Fruit fly (Drosophila melanogaster) whole organism, embryonic: ENCODE results near the gene Srp14.

ENCODE experiments used
- ATbp ChIP-seq: fragments of 200-800 bp; sonication (Bioruptor generic); optimal IDR thresholded peaks from 2 replicates; lab custom pipeline; 2017; ENCODE audit warnings: missing biosample characterization, mild to moderate bottlenecking, missing genetic modification characterization, missing genetic modification reagents
- Abd-B ChIP-seq: fragments of 200-800 bp; sonication (Bioruptor generic); optimal IDR thresholded peaks from 2 replicates; lab custom pipeline; 2018; ENCODE audit warnings: missing biosample characterization, mild to moderate bottlenecking, missing genetic modification characterization, moderate library complexity
- Bgb ChIP-seq: fragments of 200-800 bp; sonication (Bioruptor generic); IDR thresholded peaks from 2 replicates; pipeline ENCODE4 v1.3.6; 2022; ENCODE audit warnings: missing biosample characterization, missing genetic modification characterization; ENCODE audit not compliant: partially characterized antibody
- Blimp-1 ChIP-seq: fragments of 200-800 bp; sonication (Bioruptor generic); optimal IDR thresholded peaks from 3 replicates; lab custom pipeline; 2018; ENCODE audit warnings: missing biosample characterization, missing genetic modification characterization, mild to moderate bottlenecking, moderate library complexity, missing genetic modification reagents
- CG10267 ChIP-seq: fragments of 200-800 bp; sonication (Bioruptor generic); optimal IDR thresholded peaks from 2 replicates; lab custom pipeline; 2018; ENCODE audit warnings: missing biosample characterization, mild to moderate bottlenecking, missing genetic modification characterization, moderate library complexity
- CG12104 ChIP-seq: fragments of 200-800 bp; sonication (Bioruptor generic); optimal IDR thresholded peaks from 3 replicates; lab custom pipeline; 2016; ENCODE audit warnings: missing biosample characterization, missing genetic modification characterization
- CG12299 ChIP-seq: fragments of 200-800 bp; sonication (Bioruptor generic); optimal IDR thresholded peaks from 2 replicates; lab custom pipeline; 2018; ENCODE audit warnings: missing biosample characterization, mild to moderate bottlenecking, missing genetic modification characterization
- CG14050 ChIP-seq: fragments of 200-800 bp; sonication (Bioruptor generic); IDR thresholded peaks from 3 replicates; pipeline ENCODE4 v1.3.6; 2022; ENCODE audit warnings: missing biosample characterization, missing genetic modification characterization
- CG15601 ChIP-seq: fragments of 200-800 bp; sonication (Bioruptor generic); optimal IDR thresholded peaks from 3 replicates; lab custom pipeline; 2019; ENCODE audit warnings: missing biosample characterization, mild to moderate bottlenecking, missing genetic modification characterization, moderate library complexity
- CG3407 ChIP-seq: fragments of 200-800 bp; sonication (Bioruptor generic); optimal IDR thresholded peaks from 2 replicates; lab custom pipeline; 2018; ENCODE audit warnings: missing biosample characterization, mild to moderate bottlenecking, missing genetic modification characterization
- CG3838 ChIP-seq: fragments of 200-800 bp; sonication (Bioruptor generic); optimal IDR thresholded peaks from 3 replicates; lab custom pipeline; 2016; ENCODE audit warnings: missing biosample characterization, missing genetic modification characterization
- CG4707 ChIP-seq: fragments of 200-800 bp; sonication (Bioruptor generic); optimal IDR thresholded peaks from 2 replicates; lab custom pipeline; 2018; ENCODE audit warnings: missing biosample characterization, mild to moderate bottlenecking, missing genetic modification characterization, moderate library complexity
- CG6175 ChIP-seq: fragments of 200-800 bp; sonication (Bioruptor generic); IDR thresholded peaks from 3 replicates; pipeline ENCODE4 v1.3.6; 2022; ENCODE audit warnings: missing biosample characterization, missing genetic modification characterization
- CG6272 ChIP-seq: fragments of 200-800 bp; sonication (Bioruptor generic); IDR thresholded peaks from 2 replicates; pipeline ENCODE4 v1.3.6; 2022; ENCODE audit warnings: missing biosample characterization, missing genetic modification characterization
- CG6683 ChIP-seq: fragments of 200-800 bp; sonication (Bioruptor generic); optimal IDR thresholded peaks from 2 replicates; lab custom pipeline; 2017; ENCODE audit warnings: missing biosample characterization, mild to moderate bottlenecking, missing genetic modification characterization, missing genetic modification reagents
- CG8089 ChIP-seq: fragments of 200-800 bp; sonication (Bioruptor generic); optimal IDR thresholded peaks from 3 replicates; lab custom pipeline; 2016; ENCODE audit warnings: missing biosample characterization, missing genetic modification characterization
- CG8924 ChIP-seq: fragments of 200-800 bp; optimal IDR thresholded peaks from 3 replicates; lab custom pipeline; 2019; ENCODE audit warnings: missing biosample characterization, mild to moderate bottlenecking, missing genetic modification characterization, moderate library complexity
- Doc2 ChIP-seq: fragments of 200-800 bp; sonication (Bioruptor generic); IDR thresholded peaks from 2 replicates; pipeline ENCODE4 v1.3.6; 2022; ENCODE audit warnings: missing biosample characterization, missing genetic modification characterization
- Dp ChIP-seq: fragments of 200-800 bp; sonication (Bioruptor generic); optimal IDR thresholded peaks from 2 replicates; lab custom pipeline; 2018; ENCODE audit warnings: missing biosample characterization, mild to moderate bottlenecking, missing genetic modification characterization, moderate library complexity
- Hr78 ChIP-seq, 2 experiments: fragments of 200-800 bp in 1 of 2; fragments of >200 bp in 1 of 2; sonication (Bioruptor generic) in 1 of 2; optimal IDR thresholded peaks; 2 replicates each; lab custom pipeline; 2017 to 2019; ENCODE audit warnings: missing biosample characterization in 2 of 2, missing genetic modification characterization in 2 of 2, mild to moderate bottlenecking in 1 of 2, moderate library complexity in 1 of 2
- MTF-1 ChIP-seq: fragments of 200-800 bp; sonication (Bioruptor generic); optimal IDR thresholded peaks from 2 replicates; lab custom pipeline; 2018; ENCODE audit warnings: missing biosample characterization, mild to moderate bottlenecking, missing genetic modification characterization, borderline replicate concordance
- NC2α ChIP-seq: fragments of 200-800 bp; sonication (Bioruptor generic); optimal IDR thresholded peaks from 2 replicates; lab custom pipeline; 2016; ENCODE audit warnings: missing biosample characterization, missing genetic modification characterization
- Optix ChIP-seq: fragments of 200-800 bp; sonication (Bioruptor generic); IDR thresholded peaks from 3 replicates; pipeline ENCODE4 v1.3.6; 2022; ENCODE audit warnings: missing biosample characterization, missing genetic modification characterization
- Sin3A ChIP-seq: fragments of >200 bp; optimal IDR thresholded peaks from 2 replicates; lab custom pipeline; 2018
- Trl ChIP-seq, 3 experiments: fragments of >200 bp in 2 of 3; fragments of 200-800 bp in 1 of 3; sonication (Bioruptor generic) in 1 of 3; optimal IDR thresholded peaks; 2 replicates in 1 of 3; 3 replicates in 2 of 3; lab custom pipeline; 2016 to 2017; ENCODE audit warnings: missing biosample characterization in 1 of 3, missing genetic modification characterization in 1 of 3
- YL-1 ChIP-seq: fragments of 200-800 bp; sonication (Bioruptor generic); optimal IDR thresholded peaks from 3 replicates; lab custom pipeline; 2017; ENCODE audit warnings: missing biosample characterization, mild to moderate bottlenecking, missing genetic modification characterization
- abd-A ChIP-seq: fragments of 200-800 bp; sonication (Bioruptor generic); optimal IDR thresholded peaks from 3 replicates; lab custom pipeline; 2019; ENCODE audit warnings: missing biosample characterization, mild to moderate bottlenecking, missing genetic modification characterization, moderate library complexity
- bab2 ChIP-seq: fragments of 200-800 bp; sonication (Bioruptor generic); optimal IDR thresholded peaks from 2 replicates; lab custom pipeline; 2016; ENCODE audit warnings: missing biosample characterization, missing genetic modification characterization
- bbx ChIP-seq: fragments of 200-800 bp; sonication (Bioruptor generic); IDR thresholded peaks from 2 replicates; pipeline ENCODE4 v1.3.6; 2022; ENCODE audit warnings: missing biosample characterization, missing genetic modification characterization; ENCODE audit not compliant: partially characterized antibody
- br ChIP-seq: fragments of >200 bp; optimal IDR thresholded peaks from 2 replicates; lab custom pipeline; 2017
- croc ChIP-seq: fragments of 200-800 bp; sonication (Bioruptor generic); conservative IDR thresholded peaks from 3 replicates; pipeline ENCODE4 v1.3.6; 2022; ENCODE audit warnings: missing biosample characterization, missing genetic modification characterization
- da ChIP-seq: fragments of 200-800 bp; sonication (Bioruptor generic); optimal IDR thresholded peaks from 2 replicates; lab custom pipeline; 2016; ENCODE audit warnings: missing biosample characterization, missing genetic modification characterization
- dan ChIP-seq: fragments of 200-800 bp; sonication (Bioruptor generic); IDR thresholded peaks from 2 replicates; pipeline ENCODE4 v1.3.6; 2022; ENCODE audit warnings: missing biosample characterization, missing genetic modification characterization
- danr ChIP-seq: fragments of 200-800 bp; sonication (Bioruptor generic); IDR thresholded peaks from 2 replicates; pipeline ENCODE4 v1.3.6; 2022; ENCODE audit warnings: missing biosample characterization, missing genetic modification characterization
- dimm ChIP-seq: fragments of 200-800 bp; sonication (Bioruptor generic); IDR thresholded peaks from 2 replicates; pipeline ENCODE4 v1.3.6; 2022; ENCODE audit warnings: missing biosample characterization, missing genetic modification characterization
- exex ChIP-seq: fragments of 200-800 bp; sonication (Bioruptor generic); optimal IDR thresholded peaks from 4 replicates; lab custom pipeline; 2018; ENCODE audit warnings: missing biosample characterization, mild to moderate bottlenecking, missing genetic modification characterization, moderate library complexity
- fd3F ChIP-seq: fragments of 200-800 bp; sonication (Bioruptor generic); optimal IDR thresholded peaks from 2 replicates; lab custom pipeline; 2018; ENCODE audit warnings: missing biosample characterization, mild to moderate bottlenecking, missing genetic modification characterization, moderate library complexity
- gcm ChIP-seq: fragments of 200-800 bp; sonication (Bioruptor generic); optimal IDR thresholded peaks from 2 replicates; lab custom pipeline; 2019; ENCODE audit warnings: missing biosample characterization, mild to moderate bottlenecking, missing genetic modification characterization, moderate library complexity
- her ChIP-seq: fragments of 200-800 bp; sonication (Bioruptor generic); optimal IDR thresholded peaks from 2 replicates; lab custom pipeline; 2016; ENCODE audit warnings: missing biosample characterization, missing genetic modification characterization
- onecut ChIP-seq: fragments of 200-800 bp; sonication (Bioruptor generic); IDR thresholded peaks from 2 replicates; pipeline ENCODE4 v1.3.6; 2022; ENCODE audit warnings: missing biosample characterization, missing genetic modification characterization
- pfk ChIP-seq: fragments of 200-800 bp; sonication (Bioruptor generic); optimal IDR thresholded peaks from 2 replicates; lab custom pipeline; 2018; ENCODE audit warnings: missing biosample characterization, mild to moderate bottlenecking, missing genetic modification characterization, moderate library complexity
- sens-2 ChIP-seq: fragments of 200-800 bp; sonication (Bioruptor generic); IDR thresholded peaks from 2 replicates; pipeline ENCODE4 v1.3.6; 2022; ENCODE audit warnings: missing biosample characterization, missing genetic modification characterization
- slp2 ChIP-seq: fragments of 200-800 bp; sonication (Bioruptor generic); optimal IDR thresholded peaks from 2 replicates; lab custom pipeline; 2016; ENCODE audit warnings: missing biosample characterization, missing genetic modification characterization
- tap ChIP-seq: fragments of 200-800 bp; optimal IDR thresholded peaks from 3 replicates; lab custom pipeline; 2019; ENCODE audit warnings: missing biosample characterization, mild to moderate bottlenecking, missing genetic modification characterization, moderate library complexity

Srp14 gene

DNA sequence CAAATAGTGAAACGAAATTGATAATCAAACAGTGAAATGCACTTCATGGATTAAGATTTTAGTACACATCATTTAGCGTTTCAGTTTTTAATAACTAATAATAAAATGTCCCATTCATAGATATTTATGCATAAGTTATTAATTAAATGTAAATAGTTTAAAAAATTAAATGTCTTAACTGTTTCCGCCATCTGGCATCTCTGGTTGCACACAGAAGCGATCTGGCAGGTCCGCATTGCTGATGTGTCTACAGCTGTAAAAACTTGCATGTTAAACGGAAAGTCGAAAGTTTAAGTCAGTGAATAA lies 8.5 kb downstream of the Srp14 start, which contains the start of gene Srp72 (continued):
- TF ChIP-seq bab2 (GFP tag; lab: Kevin White, UChicago) (peak; percentile 20), abd-A (tag; lab: Kevin White, UChicago) (no peak), CG6272 (GFP tag; lab: Robert Waterston, UW) (no peak), Bgb (no peak), CG4707 (no peak), Dp (GFP tag; lab: Kevin White, UChicago) (peak; percentile 10), Doc2 (GFP tag; lab: Robert Waterston, UW) (no peak), Abd-B (no peak), NC2α (GFP tag; lab: Kevin White, UChicago) (no peak), gcm (GFP tag; lab: Kevin White, UChicago) (no peak), bbx (GFP tag; lab: Robert Waterston, UW) (no peak; the same call in 1 of the 2 replicates), exex (tag; lab: Kevin White, UChicago) (peak; percentile 37), CG12299 (tag; lab: Kevin White, UChicago) (no peak), Hr78 (GFP tag; optimal IDR thresholded peaks at IDR 0.05; lab: Kevin White, UChicago) (no peak), croc (GFP tag; lab: Robert Waterston, UW) (no peak), CG3407 (no peak), Optix (GFP tag; lab: Robert Waterston, UW) (no peak), ATbp (GFP tag; lab: Kevin White, UChicago) (no peak), fd3F (no peak), CG14050 (GFP tag; lab: Robert Waterston, UW) (no peak; the same call in 2 of the 3 replicates), dan (GFP tag; lab: Robert Waterston, UW) (no peak), CG8089 (GFP tag; lab: Kevin White, UChicago) (no peak), da (GFP tag; lab: Kevin White, UChicago) (no peak), MTF-1 (GFP tag; lab: Kevin White, UChicago) (no peak), CG6683 (no peak), Trl (optimal IDR thresholded peaks at IDR 0.05; lab: Kevin White, UChicago) (no peak), Trl (GFP tag; optimal IDR thresholded peaks at IDR 0.05; lab: Kevin White, UChicago) (peak; percentile 0), br (lab: Kevin White, UChicago) (no peak), CG3838 (GFP tag; lab: Kevin White, UChicago) (no peak), danr (GFP tag; lab: Robert Waterston, UW) (no peak), slp2 (GFP tag; lab: Kevin White, UChicago) (no peak), CG15601 (tag; lab: Kevin White, UChicago) (peak; percentile 13), tap (tag; lab: Kevin White, UChicago) (no peak), CG12104 (peak; percentile 57), YL-1 (GFP tag; lab: Kevin White, UChicago) (peak; percentile 54), sens-2 (0 out of 2 replicates have a peak, but pooled peaks have one; percentile 9), CG10267 (tag; lab: Kevin White, UChicago) (peak; percentile 74), Sin3A (lab: Kevin White, UChicago) (peak; percentile 46), dimm (GFP tag; lab: Robert Waterston, UW) (no peak), CG6175 (GFP tag; lab: Robert Waterston, UW) (no peak), CG8924 (tag; lab: Kevin White, UChicago) (peak; percentile 43), her (GFP tag; lab: Kevin White, UChicago) (no peak), Blimp-1 (GFP tag; lab: Kevin White, UChicago) (peak; percentile 56), pfk (no peak), onecut (GFP tag; lab: Robert Waterston, UW) (no peak)
